Worm (Caenorhabditis elegans) whole organism, late embryonic: ENCODE results near the gene clec-156.

Experiments used
- F13H6.1 ChIP-seq: sonication (generic microtip); optimal IDR thresholded peaks from 2 replicates; lab custom pipeline; 2016; ENCODE audit warnings: missing genetic modification characterization, missing compliant biosample characterization
- ceh-31 ChIP-seq: sonication (generic microtip); optimal IDR thresholded peaks from 2 replicates; lab custom pipeline; 2016; ENCODE audit warnings: missing genetic modification characterization, missing compliant biosample characterization
- fkh-10 ChIP-seq: fragments of 150-350 bp; optimal IDR thresholded peaks from 2 replicates; lab custom pipeline; 2014; ENCODE audit warnings: missing biosample characterization, missing genetic modification reagents, missing genetic modification characterization
- nhr-11 ChIP-seq: fragments of 150-350 bp; optimal IDR thresholded peaks from 2 replicates; lab custom pipeline; 2014; ENCODE audit warnings: missing biosample characterization, missing genetic modification characterization

ce11 chrIII:4796039-4796438 lies 46.0 kb downstream of the clec-156 start:
- TF ChIP-seq F13H6.1 (no peak), nhr-11 (tag; lab: Kevin White, UChicago) (no peak), ceh-31 (tag; lab: Kevin White, UChicago) (peak; percentile 26), fkh-10 (no peak)
